Fruit fly (Drosophila melanogaster): ENCODE measurements around the gene CG33333.

Gene CG33333

dm6 chr3R:17417167-17417566 is at the start of gene CG33333:
Gene CG33333 (plus strand): TSS chr3R:17417467.
- no peak for TF ChIP-seq pfk (GFP tag; optimal IDR thresholded peaks at IDR 0.05)
- no peak for TF ChIP-seq Mes4 (GFP tag; optimal IDR thresholded peaks at IDR 0.05)
- no peak for TF ChIP-seq E2f1 (GFP tag; IDR thresholded peaks at IDR 0.05)
- no peak for TF ChIP-seq GATAe (GFP tag; conservative IDR thresholded peaks at IDR 0.05)
- TF ChIP-seq CG11695 (GFP tag; IDR thresholded peaks at IDR 0.05): no peak
- no peak for TF ChIP-seq fd102C (GFP tag; optimal IDR thresholded peaks at IDR 0.05)
- no peak for TF ChIP-seq cad (GFP tag; optimal IDR thresholded peaks at IDR 0.05)
- no peak for TF ChIP-seq pzg (GFP tag; optimal IDR thresholded peaks at IDR 0.05)
- TF ChIP-seq usp (GFP tag; optimal IDR thresholded peaks at IDR 0.05): no peak
- TF ChIP-seq CG31365 (tag; optimal IDR thresholded peaks at IDR 0.05): no peak
- no peak for TF ChIP-seq Usf (GFP tag; optimal IDR thresholded peaks at IDR 0.05)
- no peak for TF ChIP-seq CG18764 (GFP tag; optimal IDR thresholded peaks at IDR 0.05)
- TF ChIP-seq CG2116 (GFP tag; optimal IDR thresholded peaks at IDR 0.05): no peak
- TF ChIP-seq bigmax (GFP tag; optimal IDR thresholded peaks at IDR 0.05): no peak
- no peak for TF ChIP-seq lab (GFP tag; optimal IDR thresholded peaks at IDR 0.05)
- no peak for TF ChIP-seq Fer3 (tag; optimal IDR thresholded peaks at IDR 0.05)
- no peak for TF ChIP-seq p53 (GFP tag; optimal IDR thresholded peaks at IDR 0.05)
- no peak for TF ChIP-seq oc (tag; optimal IDR thresholded peaks at IDR 0.05)
- TF ChIP-seq CG8089 (GFP tag; optimal IDR thresholded peaks at IDR 0.05): no peak
- no peak for TF ChIP-seq Nf-YC (tag; optimal IDR thresholded peaks at IDR 0.05)

- TF ChIP-seq Oli (tag; optimal IDR thresholded peaks at IDR 0.05): peak; percentile 0
- peak; percentile 2 for TF ChIP-seq nmo (GFP tag; optimal IDR thresholded peaks at IDR 0.05)
- TF ChIP-seq Hmr (GFP tag; optimal IDR thresholded peaks at IDR 0.05): peak; percentile 62
- TF ChIP-seq dmrt99B (tag; optimal IDR thresholded peaks at IDR 0.05): peak; percentile 49
- peak; percentile 20 for TF ChIP-seq CG10147 (GFP tag; optimal IDR thresholded peaks at IDR 0.05)
- no peak for TF ChIP-seq slp2 (GFP tag; optimal IDR thresholded peaks at IDR 0.05)
- no peak for TF ChIP-seq maf-S (GFP tag; optimal IDR thresholded peaks at IDR 0.05)
- TF ChIP-seq CG13424 (tag; optimal IDR thresholded peaks at IDR 0.05): peak; percentile 2
- TF ChIP-seq abd-A (tag; optimal IDR thresholded peaks at IDR 0.05): peak; percentile 25
- no peak for TF ChIP-seq CG18619 (GFP tag; optimal IDR thresholded peaks at IDR 0.05)
- TF ChIP-seq CG17568 (GFP tag; optimal IDR thresholded peaks at IDR 0.05): no peak
- TF ChIP-seq ind (GFP tag; optimal IDR thresholded peaks at IDR 0.05): peak; percentile 11
- TF ChIP-seq CG3847 (GFP tag; IDR thresholded peaks at IDR 0.05): no peak; the same call in 1 of the 2 replicates
- TF ChIP-seq CG3726 (GFP tag; IDR thresholded peaks at IDR 0.05): no peak
- TF ChIP-seq crol (GFP tag; IDR thresholded peaks at IDR 0.05): peak; percentile 55; the same call in 1 of the 2 replicates
- no peak for TF ChIP-seq al (GFP tag; IDR thresholded peaks at IDR 0.05)
- TF ChIP-seq cwo (GFP tag; optimal IDR thresholded peaks at IDR 0.05): peak; percentile 48
- TF ChIP-seq Oaz (GFP tag; IDR thresholded peaks at IDR 0.05): peak; percentile 15; the same call in 1 of the 2 replicates
- TF ChIP-seq Mes4 (GFP tag; optimal IDR thresholded peaks at IDR 0.05): no peak
- TF ChIP-seq sob (GFP tag; IDR thresholded peaks at IDR 0.05): peak; percentile 27; the same call in 1 of the 2 replicates
- no peak for TF ChIP-seq CG12104 (GFP tag; optimal IDR thresholded peaks at IDR 0.05)
- no peak for TF ChIP-seq CG2202 (tag; optimal IDR thresholded peaks at IDR 0.05)
- peak in 1 of 2 experiments; percentile 20 for TF ChIP-seq Hr51 (GFP tag; optimal IDR thresholded peaks at IDR 0.05)
- peak; percentile 52 for TF ChIP-seq CG7556 (GFP tag; optimal IDR thresholded peaks at IDR 0.05)
- TF ChIP-seq HHEX (GFP tag; optimal IDR thresholded peaks at IDR 0.05): peak; percentile 15
- TF ChIP-seq CG6813 (GFP tag; optimal IDR thresholded peaks at IDR 0.05): peak; percentile 1
- TF ChIP-seq CG12071 (GFP tag; optimal IDR thresholded peaks at IDR 0.05): peak; percentile 14
- TF ChIP-seq CG15479 (GFP tag; optimal IDR thresholded peaks at IDR 0.05): no peak
- peak; percentile 54; the same call in 1 of the 2 replicates for TF ChIP-seq HLH3B (GFP tag; IDR thresholded peaks at IDR 0.05)
- no peak for TF ChIP-seq CG31441 (GFP tag; IDR thresholded peaks at IDR 0.05)
- TF ChIP-seq chm (GFP tag; IDR thresholded peaks at IDR 0.05): no peak
- TF ChIP-seq E2f1 (GFP tag; IDR thresholded peaks at IDR 0.05): peak; percentile 26; the same call in 1 of the 2 replicates
Measured at dm6 chr3R:17371094-17371493, 46.2 kb upstream of the CG33333 start.

All from whole organism, embryonic.